Fruit fly (Drosophila melanogaster): ENCODE measurements around the gene Cyp305a1.

Gene Cyp305a1

dm6 chr3L:19813075-19813903 lies at the start of gene Cyp305a1:
Gene Cyp305a1 (minus strand): TSS chr3L:19813339.
- TF ChIP-seq Myc (optimal IDR thresholded peaks at IDR 0.05) (no peak), Sin3A (optimal IDR thresholded peaks at IDR 0.05) (no peak), h (optimal IDR thresholded peaks at IDR 0.05) (no peak), insv (optimal IDR thresholded peaks at IDR 0.05) (no peak), ttk (optimal IDR thresholded peaks at IDR 0.05) (no peak), psq (optimal IDR thresholded peaks at IDR 0.05) (no peak)

- no peak for TF ChIP-seq ttk (optimal IDR thresholded peaks at IDR 0.05)
- TF ChIP-seq Myc (optimal IDR thresholded peaks at IDR 0.05) = no peak
- TF ChIP-seq insv (optimal IDR thresholded peaks at IDR 0.05) = no peak
- TF ChIP-seq h (optimal IDR thresholded peaks at IDR 0.05) = no peak
These were observed 48.1 kb upstream of the Cyp305a1 start for dm6 chr3L:19861215-19861614.

dm6 chr3L:19857923-19858490 lies 44.9 kb upstream of the Cyp305a1 start:
- TF ChIP-seq ttk (optimal IDR thresholded peaks at IDR 0.05) (no peak), Myc (optimal IDR thresholded peaks at IDR 0.05) (no peak), psq (optimal IDR thresholded peaks at IDR 0.05) (no peak), insv (optimal IDR thresholded peaks at IDR 0.05) (no peak), h (optimal IDR thresholded peaks at IDR 0.05) (no peak), Sin3A (optimal IDR thresholded peaks at IDR 0.05) (no peak)

dm6 chr3L:19848080-19848479 lies 34.9 kb upstream of the Cyp305a1 start:
- TF ChIP-seq Myc (optimal IDR thresholded peaks at IDR 0.05) = no peak
- no peak for TF ChIP-seq ttk (optimal IDR thresholded peaks at IDR 0.05)
- TF ChIP-seq Sin3A (optimal IDR thresholded peaks at IDR 0.05) = no peak
- no peak for TF ChIP-seq insv (optimal IDR thresholded peaks at IDR 0.05)
- TF ChIP-seq psq (optimal IDR thresholded peaks at IDR 0.05) = no peak
- no peak for TF ChIP-seq h (optimal IDR thresholded peaks at IDR 0.05)

- TF ChIP-seq Myc (optimal IDR thresholded peaks at IDR 0.05) (no peak), ttk (optimal IDR thresholded peaks at IDR 0.05) (no peak), Sin3A (optimal IDR thresholded peaks at IDR 0.05) (no peak), psq (optimal IDR thresholded peaks at IDR 0.05) (no peak), insv (optimal IDR thresholded peaks at IDR 0.05) (no peak), h (optimal IDR thresholded peaks at IDR 0.05) (no peak)
These were observed 33.8 kb upstream of the Cyp305a1 start for dm6 chr3L:19846960-19847359.

- TF ChIP-seq Myc (optimal IDR thresholded peaks at IDR 0.05) (no peak), h (optimal IDR thresholded peaks at IDR 0.05) (no peak), Sin3A (optimal IDR thresholded peaks at IDR 0.05) (no peak), ttk (optimal IDR thresholded peaks at IDR 0.05) (no peak), insv (optimal IDR thresholded peaks at IDR 0.05) (no peak)
These were observed 32.8 kb upstream of the Cyp305a1 start for dm6 chr3L:19845907-19846301.

dm6 chr3L:19845047-19845906 lies 32.1 kb upstream of the Cyp305a1 start, which contains the start of gene Papss:
Gene Papss (plus strand): TSS chr3L:19845293.
- TF ChIP-seq Sin3A (optimal IDR thresholded peaks at IDR 0.05) (no peak), psq (optimal IDR thresholded peaks at IDR 0.05) (no peak), insv (optimal IDR thresholded peaks at IDR 0.05) (no peak), ttk (optimal IDR thresholded peaks at IDR 0.05) (no peak), Myc (optimal IDR thresholded peaks at IDR 0.05) (no peak), h (optimal IDR thresholded peaks at IDR 0.05) (no peak)

- no peak for TF ChIP-seq Sin3A (optimal IDR thresholded peaks at IDR 0.05)
- TF ChIP-seq insv (optimal IDR thresholded peaks at IDR 0.05) = no peak
- no peak for TF ChIP-seq h (optimal IDR thresholded peaks at IDR 0.05)
- no peak for TF ChIP-seq psq (optimal IDR thresholded peaks at IDR 0.05)
- TF ChIP-seq ttk (optimal IDR thresholded peaks at IDR 0.05) = no peak
- no peak for TF ChIP-seq Myc (optimal IDR thresholded peaks at IDR 0.05)
These were observed 31.4 kb upstream of the Cyp305a1 start for dm6 chr3L:19844507-19844906.

dm6 chr3L:19836375-19836937 lies 23.3 kb upstream of the Cyp305a1 start, which contains the start of gene kto:
Gene kto (plus strand): TSS chr3L:19836614.
- TF ChIP-seq h (optimal IDR thresholded peaks at IDR 0.05) (no peak), Sin3A (optimal IDR thresholded peaks at IDR 0.05) (no peak), Myc (optimal IDR thresholded peaks at IDR 0.05) (no peak), ttk (optimal IDR thresholded peaks at IDR 0.05) (no peak), insv (optimal IDR thresholded peaks at IDR 0.05) (no peak), psq (optimal IDR thresholded peaks at IDR 0.05) (no peak)

- no peak for TF ChIP-seq ttk (optimal IDR thresholded peaks at IDR 0.05)
- no peak for TF ChIP-seq h (optimal IDR thresholded peaks at IDR 0.05)
- TF ChIP-seq Myc (optimal IDR thresholded peaks at IDR 0.05) = no peak
- no peak for TF ChIP-seq insv (optimal IDR thresholded peaks at IDR 0.05)
- TF ChIP-seq Sin3A (optimal IDR thresholded peaks at IDR 0.05) = no peak
- TF ChIP-seq psq (optimal IDR thresholded peaks at IDR 0.05) = no peak
These were observed 21.1 kb upstream of the Cyp305a1 start, which contains the start of the genes trc and CG32221 for dm6 chr3L:19834143-19834794. Gene trc (minus strand): TSS chr3L:19834304. Gene CG32221 (plus strand): TSS chr3L:19834670.

dm6 chr3L:19833227-19833626 lies 20.1 kb upstream of the Cyp305a1 start:
- TF ChIP-seq Myc (optimal IDR thresholded peaks at IDR 0.05) (no peak), ttk (optimal IDR thresholded peaks at IDR 0.05) (no peak), psq (optimal IDR thresholded peaks at IDR 0.05) (no peak), insv (optimal IDR thresholded peaks at IDR 0.05) (no peak), Sin3A (optimal IDR thresholded peaks at IDR 0.05) (no peak), h (optimal IDR thresholded peaks at IDR 0.05) (no peak)

Data from Kc167 (cell line).